Fruit fly (Drosophila melanogaster): Measurements from ENCODE around the gene Ag5r.

The Ag5r gene

DNA sequence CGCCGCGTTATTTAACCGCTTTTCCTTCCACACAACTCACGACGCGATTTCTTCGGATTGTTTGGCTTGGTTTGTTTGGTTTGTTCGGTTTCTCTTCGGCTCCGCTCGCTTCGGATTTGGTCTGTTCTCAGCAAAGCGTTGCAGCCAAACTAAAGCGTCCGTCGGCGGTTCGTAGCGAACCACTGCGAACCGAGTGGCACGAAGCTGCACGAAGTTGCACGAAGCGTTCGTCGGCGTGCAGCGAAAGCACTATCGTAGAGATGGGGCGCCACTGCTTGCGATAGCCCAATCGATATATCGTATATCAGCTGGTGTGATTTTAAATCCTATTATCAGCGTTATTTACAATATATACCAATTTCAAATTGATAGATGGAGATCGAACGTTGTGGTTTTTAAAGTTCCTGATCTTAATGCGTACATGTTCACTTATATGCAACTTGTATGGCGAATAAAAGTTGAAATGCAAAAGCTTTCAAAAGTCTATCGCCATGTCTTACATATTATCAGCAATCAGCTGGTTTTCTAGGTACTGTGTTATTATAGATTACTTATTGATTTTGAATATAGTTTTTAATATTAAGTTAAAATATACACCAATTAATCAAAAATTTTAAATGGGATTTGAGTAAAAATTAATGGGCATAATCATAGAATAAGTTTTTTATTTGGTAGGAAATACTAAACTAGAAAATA is 39.7 kb upstream of the Ag5r start, which contains the start of gene rut (continued):
- TF ChIP-seq bab2 (GFP tag; optimal IDR thresholded peaks at IDR 0.05) (peak; percentile 15), Nf-YC (tag; optimal IDR thresholded peaks at IDR 0.05) (no peak), onecut (GFP tag; IDR thresholded peaks at IDR 0.05) (peak; percentile 22; the same call in 1 of the 2 replicates), CG17612 (GFP tag; IDR thresholded peaks at IDR 0.05) (no peak), kay (GFP tag; optimal IDR thresholded peaks at IDR 0.05) (no peak), CG3065 (GFP tag; optimal IDR thresholded peaks at IDR 0.05) (no peak), Mrtf (GFP tag; IDR thresholded peaks at IDR 0.05) (no peak), CG34224 (GFP tag; IDR thresholded peaks at IDR 0.05; ENCODE audit: partially characterized antibody) (peak; percentile 89), Hmr (GFP tag; optimal IDR thresholded peaks at IDR 0.05) (peak; percentile 30), Awh (GFP tag; IDR thresholded peaks at IDR 0.05) (no peak), chinmo (GFP tag; IDR thresholded peaks at IDR 0.05; ENCODE audit: partially characterized antibody) (peak; percentile 97), CG13287 (GFP tag; IDR thresholded peaks at IDR 0.05; ENCODE audit: partially characterized antibody) (peak; percentile 93), CG43689 (GFP tag; IDR thresholded peaks at IDR 0.05) (no peak), CoRest (tag; optimal IDR thresholded peaks at IDR 0.05) (peak; percentile 20), Lim3 (GFP tag; IDR thresholded peaks at IDR 0.05) (no peak), Nf-YA (GFP tag; IDR thresholded peaks at IDR 0.05) (no peak), CG15696 (tag; optimal IDR thresholded peaks at IDR 0.05) (no peak), h (optimal IDR thresholded peaks at IDR 0.05) (no peak), lab (GFP tag; optimal IDR thresholded peaks at IDR 0.05) (peak; percentile 39), HmgD (GFP tag; optimal IDR thresholded peaks at IDR 0.05) (peak; percentile 3), Dp (GFP tag; optimal IDR thresholded peaks at IDR 0.05) (peak; percentile 20), CG2199 (GFP tag; IDR thresholded peaks at IDR 0.05) (no peak), cato (GFP tag; optimal IDR thresholded peaks at IDR 0.05; ENCODE audit: borderline replicate concordance) (no peak), wek (GFP tag; optimal IDR thresholded peaks at IDR 0.05) (no peak), CG31224 (GFP tag; IDR thresholded peaks at IDR 0.05) (no peak), CG12219 (GFP tag; optimal IDR thresholded peaks at IDR 0.05) (no peak), CG18599 (GFP tag; optimal IDR thresholded peaks at IDR 0.05) (peak; percentile 22), Dip2 (GFP tag; IDR thresholded peaks at IDR 0.05) (no peak), Jarid2 (GFP tag; optimal IDR thresholded peaks at IDR 0.05) (peak; percentile 94), Med (GFP tag) (peak; percentile 89), CG3995 (GFP tag; optimal IDR thresholded peaks at IDR 0.05) (peak; percentile 84), CG8944 (GFP tag; optimal IDR thresholded peaks at IDR 0.05) (no peak), CG6689 (GFP tag; IDR thresholded peaks at IDR 0.05) (0 out of 2 replicates have a peak, but pooled peaks have one; percentile 7), CG13775 (GFP tag; optimal IDR thresholded peaks at IDR 0.05) (no peak), CG2129 (GFP tag; IDR thresholded peaks at IDR 0.05; ENCODE audit: partially characterized antibody) (peak; percentile 65), B-H2 (GFP tag; optimal IDR thresholded peaks at IDR 0.05) (peak; percentile 33), D19A (tag; optimal IDR thresholded peaks at IDR 0.05) (no peak), ro (GFP tag; IDR thresholded peaks at IDR 0.05) (no peak), CG33213 (GFP tag; optimal IDR thresholded peaks at IDR 0.05) (no peak), CG14860 (GFP tag; IDR thresholded peaks at IDR 0.05; ENCODE audit: partially characterized antibody) (peak; percentile 94), CG11504 (tag; optimal IDR thresholded peaks at IDR 0.05) (no peak), CG14667 (GFP tag; IDR thresholded peaks at IDR 0.05) (no peak), CG3163 (GFP tag; optimal IDR thresholded peaks at IDR 0.05) (no peak), CG1233 (GFP tag; optimal IDR thresholded peaks at IDR 0.05) (no peak), Kr (GFP tag; optimal IDR thresholded peaks at IDR 0.05) (no peak)
